Worm (Caenorhabditis elegans): ENCODE measurements around the gene clec-64.

clec-64 gene

DNA sequence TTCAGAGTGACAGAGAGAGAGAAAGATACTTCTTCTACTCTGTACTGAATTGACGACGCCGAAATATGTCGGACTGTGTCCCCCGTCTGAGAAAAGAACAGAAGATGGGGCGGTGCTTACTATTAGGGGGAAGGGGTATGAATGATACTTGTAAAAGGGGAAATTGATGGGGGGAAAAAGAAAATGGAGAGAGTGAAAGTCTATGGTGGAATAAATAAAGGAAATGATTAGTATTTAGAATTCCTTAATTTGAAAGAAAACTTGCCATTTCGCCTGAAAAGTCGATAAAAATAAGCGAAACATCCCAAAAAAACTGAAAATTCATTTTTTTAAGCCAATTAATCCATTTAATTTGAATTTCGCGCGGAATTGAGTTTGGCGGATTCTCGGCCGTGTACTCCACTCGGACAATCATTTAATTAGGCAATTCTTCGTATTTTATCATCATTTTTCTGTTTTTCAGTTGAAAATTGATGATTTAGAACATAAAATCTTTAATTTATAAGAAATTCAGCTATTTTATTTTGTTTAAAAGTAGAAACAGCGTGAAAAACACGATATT, 16.6 kb downstream of the clec-64 start, which contains the start of gene F35C5.12:
TSS of gene F35C5.12 (minus strand) at position 51 of the 562 bp plus-strand sequence.
- TF ChIP-seq snpc-4 (tag; optimal IDR thresholded peaks at IDR 0.05) = no peak
- no peak for TF ChIP-seq nhr-43 (tag; optimal IDR thresholded peaks at IDR 0.05; ENCODE audit: poor library complexity, severe bottlenecking)
- peak; percentile 23 for TF ChIP-seq lsy-12 (tag; optimal IDR thresholded peaks at IDR 0.05)
- TF ChIP-seq skn-1 (tag; optimal IDR thresholded peaks at IDR 0.05) = peak; percentile 66
- peak; percentile 48 for TF ChIP-seq pha-4 (tag; optimal IDR thresholded peaks at IDR 0.05)
- peak; percentile 6 for TF ChIP-seq lin-15B (tag; optimal IDR thresholded peaks at IDR 0.05)
- TF ChIP-seq nhr-77 (tag; optimal IDR thresholded peaks at IDR 0.05) = no peak
- TF ChIP-seq fkh-10 (GFP tag; optimal IDR thresholded peaks at IDR 0.05) = no peak
- peak; percentile 39 for TF ChIP-seq nfya-1 (tag; optimal IDR thresholded peaks at IDR 0.05; ENCODE audit: insufficient read depth)
- peak; percentile 8 for TF ChIP-seq elt-2 (tag; optimal IDR thresholded peaks at IDR 0.05)
- TF ChIP-seq daf-12 (tag; optimal IDR thresholded peaks at IDR 0.05) = no peak
- TF ChIP-seq nhr-23 (tag; optimal IDR thresholded peaks at IDR 0.05) = peak; percentile 67

DNA sequence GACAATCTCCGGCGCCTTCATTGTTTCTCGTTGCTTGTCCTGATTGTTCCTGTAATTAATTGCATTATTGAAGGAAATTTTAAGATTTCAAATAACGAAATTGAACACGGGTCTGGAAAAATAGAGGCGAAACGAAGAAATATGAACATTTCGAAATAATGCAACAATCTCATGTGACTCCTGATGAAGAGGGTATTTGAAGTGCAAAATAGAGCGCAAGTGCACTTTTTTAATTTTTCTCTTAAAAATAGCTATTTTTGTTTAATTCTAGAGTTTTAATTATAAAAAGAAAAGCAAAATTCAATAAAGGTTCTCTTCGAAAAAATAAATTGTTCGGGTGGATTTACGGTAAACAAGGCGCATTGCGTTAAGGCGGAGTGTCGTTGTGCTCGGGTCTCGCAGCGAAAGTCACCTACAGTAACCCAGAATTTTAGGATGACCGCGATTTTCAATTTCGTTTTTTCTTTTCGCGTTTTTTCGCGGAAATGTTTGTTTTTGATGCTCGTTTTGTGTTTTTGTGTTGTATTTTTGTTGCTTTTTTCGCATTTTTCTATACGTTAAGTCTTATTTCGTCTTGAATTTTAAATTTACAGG, 21.0 kb downstream of the clec-64 start, which contains the start of the genes F58G1.2 and wago-4:
TSS of gene F58G1.2 (minus strand) at position 51 of the 594 bp plus-strand sequence.
TSS of gene wago-4 (plus strand) at position 592 of the 594 bp plus-strand sequence.
- TF ChIP-seq elt-3 (tag; optimal IDR thresholded peaks at IDR 0.05) = no peak
- TF ChIP-seq R02D3.7 (tag; optimal IDR thresholded peaks at IDR 0.05) = peak; percentile 88
- peak; percentile 61 for TF ChIP-seq lin-15B (tag; optimal IDR thresholded peaks at IDR 0.05)

DNA sequence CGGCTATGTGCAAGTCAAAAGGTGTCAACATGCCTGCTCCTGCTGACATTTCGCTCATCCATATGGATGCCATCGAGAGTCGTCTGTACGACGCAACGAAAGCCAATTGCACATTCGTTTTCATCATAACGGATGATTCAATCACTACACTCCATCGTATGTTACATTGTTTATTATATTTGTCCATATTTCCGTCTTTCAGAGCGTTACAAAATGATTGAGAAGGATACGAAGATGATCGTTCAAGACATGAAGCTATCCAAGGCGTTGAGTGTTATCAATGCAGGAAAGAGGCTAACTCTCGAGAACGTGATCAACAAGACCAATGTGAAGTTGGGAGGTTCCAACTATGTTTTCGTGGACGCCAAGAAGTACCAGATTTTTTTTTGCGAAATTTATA, 23.4 kb downstream of the clec-64 start:
- TF ChIP-seq nhr-237 (tag; optimal IDR thresholded peaks at IDR 0.05) = no peak
- TF ChIP-seq lsy-12 (tag; optimal IDR thresholded peaks at IDR 0.05) = no peak
- no peak for TF ChIP-seq eor-1 (tag; optimal IDR thresholded peaks at IDR 0.05)
- TF ChIP-seq ZK546.5 (tag; optimal IDR thresholded peaks at IDR 0.05) = no peak
- TF ChIP-seq pqm-1 (tag; optimal IDR thresholded peaks at IDR 0.05) = no peak

DNA sequence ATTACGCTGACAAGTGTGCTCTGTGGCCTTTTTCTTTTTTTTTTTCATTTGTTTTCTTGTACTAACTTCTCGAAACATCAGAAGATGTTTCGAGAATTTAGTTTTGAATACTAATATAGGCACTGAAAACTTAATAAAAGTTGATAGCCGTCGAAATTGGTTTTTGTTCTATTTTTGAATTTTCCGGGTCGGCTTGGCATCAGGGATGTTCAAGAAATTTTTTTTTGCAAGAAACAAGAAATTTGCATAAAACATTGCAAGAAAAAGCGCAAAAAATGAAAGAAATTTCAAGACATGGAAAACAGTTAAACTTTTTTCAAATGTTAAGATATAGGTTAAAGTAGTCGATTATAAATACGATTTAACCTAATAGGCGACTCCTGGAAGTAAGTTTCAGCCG, 25.2 kb downstream of the clec-64 start:
- TF ChIP-seq pqm-1 (tag; optimal IDR thresholded peaks at IDR 0.05) (no peak), hmg-11 (tag; optimal IDR thresholded peaks at IDR 0.05) (no peak), nfya-1 (tag; optimal IDR thresholded peaks at IDR 0.05; ENCODE audit: insufficient read depth) (no peak), ceh-82 (tag; optimal IDR thresholded peaks at IDR 0.05) (no peak), nhr-23 (tag; optimal IDR thresholded peaks at IDR 0.05) (no peak), nhr-237 (tag; optimal IDR thresholded peaks at IDR 0.05) (no peak), zag-1 (tag; optimal IDR thresholded peaks at IDR 0.05) (no peak), nhr-11 (tag; optimal IDR thresholded peaks at IDR 0.05) (no peak), snpc-4 (tag; optimal IDR thresholded peaks at IDR 0.05) (no peak), skn-1 (tag; optimal IDR thresholded peaks at IDR 0.05) (no peak), nhr-76 (tag; optimal IDR thresholded peaks at IDR 0.05) (no peak), aly-2 (tag; optimal IDR thresholded peaks at IDR 0.05) (no peak), daf-12 (tag; optimal IDR thresholded peaks at IDR 0.05) (no peak), egl-5 (tag; optimal IDR thresholded peaks at IDR 0.05) (no peak)

DNA sequence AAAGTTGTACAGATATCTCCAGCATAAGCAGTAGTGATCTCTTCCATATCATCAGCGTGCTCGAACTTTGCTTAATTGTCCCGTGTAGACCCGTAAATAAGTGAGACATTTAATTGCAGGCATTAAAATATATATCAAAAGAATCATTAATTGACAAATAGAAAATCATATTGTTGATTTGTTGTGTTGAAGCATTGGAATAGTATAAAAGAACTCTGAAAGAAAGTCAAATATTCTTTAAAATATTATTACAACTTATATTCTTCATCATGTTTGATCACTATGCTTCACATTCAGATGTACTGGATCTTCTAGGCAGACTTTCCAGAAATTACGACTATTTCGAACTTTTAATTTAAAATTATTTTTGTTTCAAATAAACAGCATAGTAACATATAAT, 27.5 kb downstream of the clec-64 start, which contains the start of gene F58G1.8:
TSS of gene F58G1.8 (minus strand) at position 101 of the 400 bp plus-strand sequence.
- TF ChIP-seq mml-1 (tag; optimal IDR thresholded peaks at IDR 0.05) (no peak), egl-5 (tag; optimal IDR thresholded peaks at IDR 0.05) (no peak), daf-12 (tag; optimal IDR thresholded peaks at IDR 0.05) (no peak), mdl-1 (tag; optimal IDR thresholded peaks at IDR 0.05) (no peak), R02D3.7 (tag; optimal IDR thresholded peaks at IDR 0.05) (no peak), lin-39 (tag; optimal IDR thresholded peaks at IDR 0.05) (no peak), nhr-23 (tag; optimal IDR thresholded peaks at IDR 0.05) (no peak), elt-3 (tag; optimal IDR thresholded peaks at IDR 0.05) (no peak), lsy-12 (tag; optimal IDR thresholded peaks at IDR 0.05) (no peak)

DNA sequence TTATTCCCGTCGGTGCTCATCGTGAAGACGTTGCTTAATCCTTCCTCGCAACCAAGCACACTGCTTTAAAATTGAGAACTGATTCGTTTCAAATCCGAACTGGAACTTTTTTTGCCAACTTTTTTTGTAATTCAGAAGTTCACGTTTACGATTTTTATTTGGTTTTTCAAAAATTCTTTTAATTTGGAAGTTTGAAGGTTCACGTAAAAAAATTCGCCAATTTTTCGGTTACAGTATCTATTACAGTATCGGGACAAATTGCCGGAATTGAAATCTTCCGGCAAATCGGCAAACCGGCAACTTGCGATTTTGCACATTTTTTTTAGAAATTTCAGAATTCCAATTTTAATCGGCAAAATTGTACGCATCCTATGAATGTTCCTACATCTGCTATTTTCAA, 30.2 kb downstream of the clec-64 start, which contains the start of gene F58G1.3:
TSS of gene F58G1.3 (minus strand) at position 101 of the 400 bp plus-strand sequence.
- TF ChIP-seq nhr-12 (tag; optimal IDR thresholded peaks at IDR 0.05) = no peak
- no peak for TF ChIP-seq fkh-10 (GFP tag; optimal IDR thresholded peaks at IDR 0.05)
- TF ChIP-seq R02D3.7 (tag; optimal IDR thresholded peaks at IDR 0.05) = no peak
- TF ChIP-seq egl-5 (tag; optimal IDR thresholded peaks at IDR 0.05) = no peak
- no peak for TF ChIP-seq nhr-67 (tag; optimal IDR thresholded peaks at IDR 0.05)
- TF ChIP-seq lin-15B (tag; optimal IDR thresholded peaks at IDR 0.05) = no peak
- TF ChIP-seq ZK546.5 (tag; optimal IDR thresholded peaks at IDR 0.05) = no peak
- no peak for TF ChIP-seq ceh-82 (tag; optimal IDR thresholded peaks at IDR 0.05)
- no peak for TF ChIP-seq elt-3 (tag; optimal IDR thresholded peaks at IDR 0.05)
- TF ChIP-seq ceh-28 (tag; optimal IDR thresholded peaks at IDR 0.05) = no peak
- TF ChIP-seq nhr-43 (tag; optimal IDR thresholded peaks at IDR 0.05; ENCODE audit: poor library complexity, severe bottlenecking) = no peak
- TF ChIP-seq ama-1 (optimal IDR thresholded peaks at IDR 0.05) = no peak
- TF ChIP-seq snpc-4 (tag; optimal IDR thresholded peaks at IDR 0.05) = no peak
- no peak for TF ChIP-seq nhr-76 (tag; optimal IDR thresholded peaks at IDR 0.05)
- no peak for TF ChIP-seq nhr-237 (tag; optimal IDR thresholded peaks at IDR 0.05)
- no peak for TF ChIP-seq jun-1 (tag; optimal IDR thresholded peaks at IDR 0.05)
- no peak for TF ChIP-seq unc-39 (tag; optimal IDR thresholded peaks at IDR 0.05)
- TF ChIP-seq egl-27 (tag; optimal IDR thresholded peaks at IDR 0.05) = no peak
- no peak for TF ChIP-seq eor-1 (tag; optimal IDR thresholded peaks at IDR 0.05)
